Worm (Caenorhabditis elegans) whole organism, mixed stage, embryonic: ENCODE measurements around the gene K03B4.8.

Experiments used
- blmp-1 ChIP-seq: fragments of 150-350 bp; optimal IDR thresholded peaks from 2 replicates; lab custom pipeline; 2014; ENCODE audit warnings: missing biosample characterization, missing genetic modification characterization
- ceh-39 ChIP-seq: fragments of 150-350 bp; optimal IDR thresholded peaks from 2 replicates; lab custom pipeline; 2014; ENCODE audit warnings: missing biosample characterization, missing genetic modification characterization
- ceh-43 ChIP-seq: fragments of 200-800 bp; sonication (Bioruptor generic); optimal IDR thresholded peaks from 2 replicates; lab custom pipeline; 2018; ENCODE audit warnings: mild to moderate bottlenecking, missing genetic modification characterization, moderate library complexity, missing compliant biosample characterization
- ceh-83 ChIP-seq: fragments of 200-800 bp; sonication (Bioruptor generic); optimal IDR thresholded peaks from 2 replicates; lab custom pipeline; 2018; ENCODE audit warnings: mild to moderate bottlenecking, missing genetic modification characterization, missing compliant biosample characterization
- cnd-1 ChIP-seq: fragments of 200-800 bp; sonication (Bioruptor generic); optimal IDR thresholded peaks from 2 replicates; lab custom pipeline; 2018; ENCODE audit warnings: mild to moderate bottlenecking, missing genetic modification characterization, missing compliant biosample characterization
- drap-1 ChIP-seq: fragments of 200-800 bp; sonication (Bioruptor generic); optimal IDR thresholded peaks from 3 replicates; lab custom pipeline; 2018; ENCODE audit warnings: mild to moderate bottlenecking, missing genetic modification characterization, missing compliant biosample characterization
- elt-1 ChIP-seq: sonication (generic microtip); optimal IDR thresholded peaks from 2 replicates; lab custom pipeline; 2017; ENCODE audit warnings: missing genetic modification characterization, mild to moderate bottlenecking, missing compliant biosample characterization, antibody characterized with exemption, moderate library complexity, borderline replicate concordance; ENCODE audit not compliant: insufficient read depth
- elt-3 ChIP-seq: fragments of 150-350 bp; optimal IDR thresholded peaks from 2 replicates; lab custom pipeline; 2014; ENCODE audit warnings: missing biosample characterization, missing genetic modification characterization
- flh-1 ChIP-seq: fragments of 200-800 bp; sonication (Bioruptor generic); optimal IDR thresholded peaks from 2 replicates; lab custom pipeline; 2018; ENCODE audit warnings: mild to moderate bottlenecking, missing genetic modification characterization, moderate library complexity, missing compliant biosample characterization
- ham-2 ChIP-seq: fragments of 200-800 bp; sonication (Bioruptor generic); optimal IDR thresholded peaks from 2 replicates; lab custom pipeline; 2018; ENCODE audit warnings: mild to moderate bottlenecking, missing genetic modification characterization, missing compliant biosample characterization
- hlh-1 ChIP-seq: fragments of 150-350 bp; optimal IDR thresholded peaks from 2 replicates; lab custom pipeline; 2014; ENCODE audit warnings: missing biosample characterization, missing genetic modification reagents, missing genetic modification characterization
- lin-13 ChIP-seq: fragments of 150-350 bp; optimal IDR thresholded peaks from 2 replicates; lab custom pipeline; 2014; ENCODE audit warnings: missing biosample characterization, missing genetic modification characterization
- lin-32 ChIP-seq: fragments of 200-800 bp; sonication (Bioruptor generic); optimal IDR thresholded peaks from 2 replicates; lab custom pipeline; 2018; ENCODE audit warnings: mild to moderate bottlenecking, missing genetic modification characterization, missing compliant biosample characterization
- lsy-2 ChIP-seq: fragments of 150-350 bp; optimal IDR thresholded peaks from 2 replicates; lab custom pipeline; 2014; ENCODE audit warnings: missing biosample characterization, missing genetic modification characterization
- mab-5 ChIP-seq: fragments of 150-350 bp; optimal IDR thresholded peaks from 2 replicates; lab custom pipeline; 2014; ENCODE audit warnings: missing biosample characterization, missing genetic modification characterization
- mep-1 ChIP-seq: fragments of 150-350 bp; optimal IDR thresholded peaks from 2 replicates; lab custom pipeline; 2017; ENCODE audit warnings: missing biosample characterization, missing genetic modification reagents, missing genetic modification characterization, inconsistent platforms
- mls-2 ChIP-seq: sonication (generic microtip); optimal IDR thresholded peaks from 2 replicates; lab custom pipeline; 2016; ENCODE audit warnings: mild to moderate bottlenecking, missing genetic modification characterization, moderate library complexity, missing compliant biosample characterization
- nhr-12 ChIP-seq: fragments of 150-350 bp; optimal IDR thresholded peaks from 2 replicates; lab custom pipeline; 2014; ENCODE audit warnings: missing biosample characterization, missing genetic modification characterization
- nhr-2 ChIP-seq: fragments of 150-350 bp; optimal IDR thresholded peaks from 2 replicates; lab custom pipeline; 2014; ENCODE audit warnings: missing biosample characterization, missing genetic modification characterization
- nhr-237 ChIP-seq: fragments of 150-350 bp; optimal IDR thresholded peaks from 2 replicates; lab custom pipeline; 2014; ENCODE audit warnings: missing biosample characterization, missing genetic modification characterization
- nhr-28 ChIP-seq: fragments of 150-350 bp; optimal IDR thresholded peaks from 2 replicates; lab custom pipeline; 2014; ENCODE audit warnings: missing biosample characterization, missing genetic modification characterization
- pha-4 ChIP-seq: fragments of 150-350 bp; optimal IDR thresholded peaks from 2 replicates; lab custom pipeline; 2018; ENCODE audit warnings: missing biosample characterization, missing genetic modification reagents, missing genetic modification characterization
- sem-2 ChIP-seq: fragments of 200-800 bp; sonication (Bioruptor generic); optimal IDR thresholded peaks from 2 replicates; lab custom pipeline; 2018; ENCODE audit warnings: mild to moderate bottlenecking, missing genetic modification characterization, missing compliant biosample characterization
- snpc-4 ChIP-seq: fragments of 150-350 bp; optimal IDR thresholded peaks from 2 replicates; lab custom pipeline; 2014; ENCODE audit warnings: missing biosample characterization, missing genetic modification characterization
- sptf-1 ChIP-seq: sonication (generic microtip); optimal IDR thresholded peaks from 2 replicates; lab custom pipeline; 2017; ENCODE audit warnings: mild to moderate bottlenecking, missing genetic modification characterization, moderate library complexity, missing compliant biosample characterization
- tbx-8 ChIP-seq: fragments of 200-800 bp; sonication (Bioruptor generic); optimal IDR thresholded peaks from 2 replicates; lab custom pipeline; 2018; ENCODE audit warnings: mild to moderate bottlenecking, missing genetic modification characterization, moderate library complexity, missing compliant biosample characterization
- unc-120 ChIP-seq: sonication (generic microtip); optimal IDR thresholded peaks from 2 replicates; lab custom pipeline; 2017; ENCODE audit warnings: missing genetic modification characterization, missing compliant biosample characterization; ENCODE audit not compliant: poor library complexity, severe bottlenecking
- unc-39 ChIP-seq: fragments of 150-350 bp; optimal IDR thresholded peaks from 2 replicates; lab custom pipeline; 2014; ENCODE audit warnings: missing biosample characterization, missing genetic modification characterization
- unc-62 ChIP-seq: fragments of 150-350 bp; optimal IDR thresholded peaks from 2 replicates; lab custom pipeline; 2014; ENCODE audit warnings: missing biosample characterization, missing genetic modification reagents, missing genetic modification characterization
- zip-8 ChIP-seq: fragments of 150-350 bp; optimal IDR thresholded peaks from 2 replicates; lab custom pipeline; 2014; ENCODE audit warnings: missing biosample characterization, missing genetic modification characterization
- ztf-11 ChIP-seq: fragments of 150-350 bp; optimal IDR thresholded peaks from 2 replicates; lab custom pipeline; 2014; ENCODE audit warnings: missing biosample characterization, missing genetic modification characterization

Gene K03B4.8

ce11 chrV:4700189-4700588, 25.8 kb upstream of the K03B4.8 start, which contains the start of gene ZC266.1:
ZC266.1 (minus strand) TSS chrV:4700289.
- no peak for TF ChIP-seq tbx-8
- TF ChIP-seq mls-2 (tag; lab: Kevin White, UChicago) = no peak
- no peak for TF ChIP-seq snpc-4 (tag; lab: Kevin White, UChicago)
- TF ChIP-seq ham-2 (GFP tag; lab: Kevin White, UChicago) = no peak
- TF ChIP-seq, all 35 proteins: peak for 0

- TF ChIP-seq elt-1 (tag; lab: Kevin White, UChicago) = peak; percentile 52
- TF ChIP-seq sptf-1 (tag; lab: Kevin White, UChicago) = no peak
- no peak for TF ChIP-seq ceh-43
- TF ChIP-seq nhr-12 (tag; lab: Kevin White, UChicago) = no peak
- peak; percentile 82 for TF ChIP-seq elt-3 (tag; lab: Kevin White, UChicago)
- TF ChIP-seq nhr-28 (tag; lab: Kevin White, UChicago) = no peak
- no peak for TF ChIP-seq sem-2 (GFP tag; lab: Kevin White, UChicago)
- TF ChIP-seq mep-1 = no peak
- TF ChIP-seq drap-1 = no peak
- TF ChIP-seq hlh-1 (tag; lab: Kevin White, UChicago) = no peak
- no peak for TF ChIP-seq nhr-2 (tag; lab: Kevin White, UChicago)
- TF ChIP-seq nhr-237 (tag; lab: Kevin White, UChicago) = no peak
- no peak for TF ChIP-seq blmp-1 (tag; lab: Kevin White, UChicago)
These were observed 24.3 kb upstream of the K03B4.8 start for ce11 chrV:4698675-4699074.

ce11 chrV:4694466-4695092, 20.2 kb upstream of the K03B4.8 start:
- TF ChIP-seq elt-1 (tag; lab: Kevin White, UChicago) (peak; percentile 92), mep-1 (no peak)

ce11 chrV:4693282-4693588, 18.8 kb upstream of the K03B4.8 start:
- TF ChIP-seq hlh-1 (tag; lab: Kevin White, UChicago) (peak; percentile 43), mep-1 (no peak)

- no peak for TF ChIP-seq unc-39
- TF ChIP-seq lsy-2 = no peak
- no peak for TF ChIP-seq cnd-1 (tag; lab: Kevin White, UChicago)
- TF ChIP-seq pha-4 (tag; lab: Kevin White, UChicago) = no peak
- TF ChIP-seq sptf-1 (tag; lab: Kevin White, UChicago) = no peak
- TF ChIP-seq ceh-39 (tag; lab: Kevin White, UChicago) = no peak
- no peak for TF ChIP-seq flh-1
- TF ChIP-seq ceh-83 (GFP tag; lab: Kevin White, UChicago) = no peak
- no peak for TF ChIP-seq blmp-1 (tag; lab: Kevin White, UChicago)
- no peak for TF ChIP-seq nhr-28 (tag; lab: Kevin White, UChicago)
- TF ChIP-seq snpc-4 (tag; lab: Kevin White, UChicago) = no peak
These were observed 18.2 kb upstream of the K03B4.8 start, which contains the start of gene cpg-8 for ce11 chrV:4692382-4693281. cpg-8 (minus strand) TSS chrV:4692432.

ce11 chrV:4691657-4692056, 17.3 kb upstream of the K03B4.8 start:
- TF ChIP-seq lin-13 (tag; lab: Kevin White, UChicago) (no peak), elt-1 (tag; lab: Kevin White, UChicago) (no peak), nhr-2 (tag; lab: Kevin White, UChicago) (no peak), mab-5 (tag; lab: Kevin White, UChicago) (no peak)

ce11 chrV:4689234-4689633, 14.8 kb upstream of the K03B4.8 start, which contains the start of gene K03B4.1:
K03B4.1 (plus strand) TSS chrV:4689330.
- no peak for TF ChIP-seq ceh-43
- no peak for TF ChIP-seq elt-3 (tag; lab: Kevin White, UChicago)
- no peak for TF ChIP-seq snpc-4 (tag; lab: Kevin White, UChicago)
- no peak for TF ChIP-seq unc-62 (GFP tag; lab: Kevin White, UChicago)
- TF ChIP-seq sem-2 (GFP tag; lab: Kevin White, UChicago) = no peak
- no peak for TF ChIP-seq pha-4 (tag; lab: Kevin White, UChicago)
- TF ChIP-seq mab-5 (tag; lab: Kevin White, UChicago) = no peak
- TF ChIP-seq mls-2 (tag; lab: Kevin White, UChicago) = no peak
- no peak for TF ChIP-seq lin-32 (GFP tag; lab: Kevin White, UChicago)
- TF ChIP-seq elt-1 (tag; lab: Kevin White, UChicago) = no peak
- TF ChIP-seq unc-120 (tag; lab: Kevin White, UChicago) = no peak
- TF ChIP-seq ztf-11 (tag; lab: Kevin White, UChicago) = no peak
- TF ChIP-seq tbx-8 = no peak
- TF ChIP-seq ceh-39 (tag; lab: Kevin White, UChicago) = no peak
- no peak for TF ChIP-seq nhr-12 (tag; lab: Kevin White, UChicago)
- no peak for TF ChIP-seq flh-1
- TF ChIP-seq zip-8 (tag; lab: Kevin White, UChicago) = no peak
- TF ChIP-seq unc-39 = no peak
